Fruit fly (Drosophila melanogaster): Measurements from ENCODE around the gene CNPYb.
A peak's percentile ranks its signal among the peaks of the same experiment; 100 is the strongest.

The CNPYb gene

DNA sequence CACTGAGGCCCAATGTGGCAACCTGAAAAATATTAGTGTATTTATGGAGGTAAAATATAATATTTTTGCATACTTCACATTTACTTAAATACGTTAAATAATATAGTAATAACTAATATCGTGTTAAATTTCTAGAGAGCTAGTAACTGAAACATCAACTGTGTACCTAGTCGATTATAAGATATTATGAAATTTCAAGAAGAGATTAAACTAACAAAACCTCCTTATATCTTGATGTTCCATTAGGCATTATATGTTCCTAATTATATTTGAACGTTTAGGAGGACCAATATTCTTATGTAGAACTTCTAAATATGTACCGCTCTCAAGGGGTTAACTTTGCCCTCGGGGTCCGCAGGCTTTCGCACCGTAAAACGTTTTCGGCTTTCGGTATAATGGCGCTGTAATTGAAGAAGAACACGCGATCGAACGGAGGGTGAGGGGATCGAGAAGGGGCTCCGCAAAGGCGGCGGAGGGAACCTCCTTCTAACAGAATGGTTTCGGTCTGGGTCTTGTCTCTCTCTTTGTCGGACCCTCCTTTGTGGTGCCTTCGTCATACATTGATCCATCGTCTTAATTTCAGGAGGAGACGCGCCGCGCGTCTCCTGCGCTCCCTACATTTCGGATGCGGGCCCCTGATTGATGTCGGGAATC, 49.5 kb downstream of the CNPYb start (continued):
- TF ChIP-seq CG31627 (GFP tag; optimal IDR thresholded peaks at IDR 0.05): peak; percentile 69
- TF ChIP-seq Eip93F (GFP tag; optimal IDR thresholded peaks at IDR 0.05): peak; percentile 74
- no peak for TF ChIP-seq CG1621 (tag; optimal IDR thresholded peaks at IDR 0.05)
- TF ChIP-seq Eip78C (GFP tag): peak; percentile 92
- TF ChIP-seq CG15336 (GFP tag; IDR thresholded peaks at IDR 0.05): 0 out of 2 replicates have a peak, but pooled peaks have one; percentile 30
- TF ChIP-seq Ets96B (tag; optimal IDR thresholded peaks at IDR 0.05): peak; percentile 63
- peak; percentile 38 for TF ChIP-seq CG9139 (GFP tag; optimal IDR thresholded peaks at IDR 0.05)
- peak; percentile 56 for TF ChIP-seq CG10669 (GFP tag; optimal IDR thresholded peaks at IDR 0.05)
- TF ChIP-seq Ets21C (GFP tag; optimal IDR thresholded peaks at IDR 0.05): peak; percentile 60

DNA sequence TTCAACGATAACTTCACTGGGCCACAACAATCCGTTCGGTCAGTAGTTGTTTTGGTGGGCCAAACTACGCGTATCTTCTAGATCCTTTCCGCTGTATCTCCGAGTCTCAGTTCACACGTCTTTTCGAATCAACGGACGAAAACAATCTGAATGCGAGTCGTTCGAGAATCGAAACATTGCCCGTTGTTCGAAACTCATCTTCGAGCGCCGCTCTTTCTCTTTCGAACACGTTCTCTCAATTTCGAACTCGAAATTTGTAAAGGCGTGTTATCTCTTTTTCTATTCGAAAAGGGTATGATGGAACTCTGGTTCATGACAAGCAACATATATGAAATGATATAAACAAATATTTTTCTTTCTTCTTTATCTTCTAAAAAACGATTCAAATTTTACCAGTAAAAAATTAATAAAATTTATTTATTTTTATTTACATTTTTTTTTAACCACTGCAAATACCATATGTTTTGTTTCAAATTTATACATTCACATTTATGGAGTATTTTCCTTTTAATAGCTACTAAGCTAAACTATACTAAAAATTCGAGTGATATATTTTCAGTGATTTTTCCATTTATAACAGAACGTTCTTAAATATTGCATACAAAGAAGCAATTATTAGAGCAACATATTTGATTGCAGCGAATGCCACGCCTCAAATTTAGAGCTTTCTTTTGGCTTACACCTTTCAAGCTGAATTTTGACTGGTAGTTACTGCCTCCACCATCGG, 50.6 kb downstream of the CNPYb start, which contains the start of gene nkd:
Gene nkd (minus strand): TSS at position 151 of the 727 bp plus-strand sequence.
- TF ChIP-seq CG11294 (GFP tag; IDR thresholded peaks at IDR 0.05): peak; percentile 70
- TF ChIP-seq vri (GFP tag; optimal IDR thresholded peaks at IDR 0.05): peak; percentile 56
- peak; percentile 39 for TF ChIP-seq Lpt (GFP tag; optimal IDR thresholded peaks at IDR 0.05)
- peak; percentile 9 for TF ChIP-seq CG1621 (tag; optimal IDR thresholded peaks at IDR 0.05)
- TF ChIP-seq CG11902 (GFP tag; optimal IDR thresholded peaks at IDR 0.05): peak; percentile 36
- peak; percentile 76 for TF ChIP-seq topi (GFP tag; optimal IDR thresholded peaks at IDR 0.05)
- TF ChIP-seq Sox14 (GFP tag; optimal IDR thresholded peaks at IDR 0.05): peak; percentile 81
- peak; percentile 79 for TF ChIP-seq CG7368 (GFP tag; optimal IDR thresholded peaks at IDR 0.05)
- peak; percentile 79 for TF ChIP-seq dsx (GFP tag; optimal IDR thresholded peaks at IDR 0.05; ENCODE audit: poor library complexity, severe bottlenecking)
- peak; percentile 82 for TF ChIP-seq acj6 (GFP tag; optimal IDR thresholded peaks at IDR 0.05)
- TF ChIP-seq CG6854 (GFP tag; optimal IDR thresholded peaks at IDR 0.05): peak; percentile 67
- peak; percentile 79 for TF ChIP-seq CG32006 (GFP tag; optimal IDR thresholded peaks at IDR 0.05)
- TF ChIP-seq OdsH (GFP tag; optimal IDR thresholded peaks at IDR 0.05): peak; percentile 84
- TF ChIP-seq Eip78C (GFP tag): peak; percentile 96
- peak; percentile 54 for TF ChIP-seq Eip93F (GFP tag; optimal IDR thresholded peaks at IDR 0.05)
- peak; percentile 82 for TF ChIP-seq Ets96B (tag; optimal IDR thresholded peaks at IDR 0.05)
- peak; percentile 83 for TF ChIP-seq achi (GFP tag; optimal IDR thresholded peaks at IDR 0.05)
- peak; percentile 86 for TF ChIP-seq Met (GFP tag; optimal IDR thresholded peaks at IDR 0.05)
- peak; percentile 79 for TF ChIP-seq net (GFP tag; optimal IDR thresholded peaks at IDR 0.05)
- TF ChIP-seq Smox (GFP tag; optimal IDR thresholded peaks at IDR 0.05): peak; percentile 84
- TF ChIP-seq CG6163 (GFP tag; IDR thresholded peaks at IDR 0.05): peak; percentile 90
- peak; percentile 90 for TF ChIP-seq CG8632 (GFP tag; optimal IDR thresholded peaks at IDR 0.05)
- TF ChIP-seq dac (GFP tag; optimal IDR thresholded peaks at IDR 0.05): peak; percentile 10
- peak; percentile 92 for TF ChIP-seq CG15336 (GFP tag; IDR thresholded peaks at IDR 0.05)
- TF ChIP-seq CG4318 (GFP tag; optimal IDR thresholded peaks at IDR 0.05): peak; percentile 33
- TF ChIP-seq Sox102F (GFP tag; optimal IDR thresholded peaks at IDR 0.05): peak; percentile 78
- TF ChIP-seq CG8119 (GFP tag; IDR thresholded peaks at IDR 0.05): peak; percentile 87
- TF ChIP-seq Hr38 (GFP tag; optimal IDR thresholded peaks at IDR 0.05): no peak
- peak; percentile 79 for TF ChIP-seq CG6792 (GFP tag; optimal IDR thresholded peaks at IDR 0.05)
- peak; percentile 80 for TF ChIP-seq CG3032 (tag; optimal IDR thresholded peaks at IDR 0.05)
- peak; percentile 69 for TF ChIP-seq cyc (GFP tag; optimal IDR thresholded peaks at IDR 0.05)
- peak; percentile 87 for TF ChIP-seq pdm3 (GFP tag; optimal IDR thresholded peaks at IDR 0.05)
- TF ChIP-seq CG6276 (GFP tag; optimal IDR thresholded peaks at IDR 0.05): peak; percentile 66
- peak; percentile 40 for TF ChIP-seq fkh (GFP tag; optimal IDR thresholded peaks at IDR 0.05)
- TF ChIP-seq fd85E (GFP tag; optimal IDR thresholded peaks at IDR 0.05): peak; percentile 8
- peak; percentile 73 for TF ChIP-seq CG31627 (GFP tag; optimal IDR thresholded peaks at IDR 0.05)
- TF ChIP-seq Hr39 (GFP tag; optimal IDR thresholded peaks at IDR 0.05): peak; percentile 70
- peak; percentile 91 for TF ChIP-seq svp (GFP tag)
- TF ChIP-seq CG3919 (GFP tag; optimal IDR thresholded peaks at IDR 0.05): peak; percentile 78
- TF ChIP-seq lz (GFP tag; optimal IDR thresholded peaks at IDR 0.05): peak; percentile 75
- TF ChIP-seq CG10631 (GFP tag; optimal IDR thresholded peaks at IDR 0.05): peak; percentile 79
- TF ChIP-seq Blimp-1 (GFP tag; optimal IDR thresholded peaks at IDR 0.05): no peak
- TF ChIP-seq esn (GFP tag; optimal IDR thresholded peaks at IDR 0.05): peak; percentile 90
- TF ChIP-seq Hr4 (GFP tag; optimal IDR thresholded peaks at IDR 0.05): peak; percentile 87

Measured in whole organism, prepupa.